Worm (Caenorhabditis elegans) whole organism, L2 larva: ENCODE measurements around the gene Y37D8A.4.

Experiments used
- C34F6.9 ChIP-seq: fragments of 150-350 bp; optimal IDR thresholded peaks from 2 replicates; lab custom pipeline; 2014; ENCODE audit warnings: missing biosample characterization, missing genetic modification characterization
- Y55F3AM.14 ChIP-seq: fragments of 200-800 bp; sonication (Bioruptor generic); optimal IDR thresholded peaks from 2 replicates; lab custom pipeline; 2018; ENCODE audit warnings: mild to moderate bottlenecking, missing genetic modification characterization, missing compliant biosample characterization
- ZK546.5 ChIP-seq: sonication (generic microtip); optimal IDR thresholded peaks from 2 replicates; lab custom pipeline; 2017; ENCODE audit warnings: missing biosample characterization, missing genetic modification characterization
- ama-1 ChIP-seq: fragments of 150-350 bp; optimal IDR thresholded peaks from 2 replicates; lab custom pipeline; 2018; ENCODE audit warnings: inconsistent platforms
- blmp-1 ChIP-seq: sonication (generic microtip); optimal IDR thresholded peaks from 2 replicates; lab custom pipeline; 2017; ENCODE audit warnings: missing genetic modification characterization, mild to moderate bottlenecking, missing compliant biosample characterization, antibody characterized with exemption, moderate library complexity; ENCODE audit not compliant: insufficient read depth
- ceh-16 ChIP-seq: fragments of 150-350 bp; optimal IDR thresholded peaks from 2 replicates; lab custom pipeline; 2014; ENCODE audit warnings: missing biosample characterization, missing genetic modification characterization
- ceh-82 ChIP-seq: fragments of 150-350 bp; optimal IDR thresholded peaks from 2 replicates; lab custom pipeline; 2014; ENCODE audit warnings: missing biosample characterization, missing genetic modification characterization
- crh-2 ChIP-seq: sonication (generic microtip); optimal IDR thresholded peaks from 2 replicates; lab custom pipeline; 2017; ENCODE audit warnings: missing biosample characterization, missing genetic modification characterization
- egl-27 ChIP-seq: sonication (generic microtip); optimal IDR thresholded peaks from 3 replicates; lab custom pipeline; 2017; ENCODE audit warnings: missing biosample characterization, missing genetic modification reagents, missing genetic modification characterization
- elt-1 ChIP-seq: fragments of 150-350 bp; optimal IDR thresholded peaks from 2 replicates; lab custom pipeline; 2014; ENCODE audit warnings: missing biosample characterization, missing genetic modification characterization
- elt-3 ChIP-seq: sonication (generic microtip); optimal IDR thresholded peaks from 2 replicates; lab custom pipeline; 2017; ENCODE audit warnings: missing biosample characterization, missing genetic modification characterization
- fos-1 ChIP-seq: fragments of 150-350 bp; optimal IDR thresholded peaks from 2 replicates; lab custom pipeline; 2014; ENCODE audit warnings: missing biosample characterization, missing genetic modification characterization
- gmeb-1 ChIP-seq: fragments of 150-350 bp; optimal IDR thresholded peaks from 2 replicates; lab custom pipeline; 2014; ENCODE audit warnings: missing biosample characterization, missing genetic modification characterization
- lin-11 ChIP-seq: fragments of 150-350 bp; sonication (generic microtip); optimal IDR thresholded peaks from 2 replicates; lab custom pipeline; 2014; ENCODE audit warnings: missing biosample characterization, missing genetic modification characterization, inconsistent platforms, mixed read lengths
- lin-39 ChIP-seq: fragments of 150-350 bp; optimal IDR thresholded peaks from 2 replicates; lab custom pipeline; 2014; ENCODE audit warnings: missing biosample characterization, missing genetic modification reagents, missing genetic modification characterization
- lsy-2 ChIP-seq, 2 experiments: fragments of 150-350 bp in 1 of 2; sonication (generic microtip) in 1 of 2; optimal IDR thresholded peaks; 2 replicates each; lab custom pipeline; 2014 to 2017; ENCODE audit warnings: missing biosample characterization in 2 of 2, missing genetic modification characterization in 2 of 2
- mbf-1 ChIP-seq: sonication (generic microtip); optimal IDR thresholded peaks from 2 replicates; lab custom pipeline; 2017; ENCODE audit warnings: missing biosample characterization, missing genetic modification characterization
- nhr-10 ChIP-seq: sonication (generic microtip); optimal IDR thresholded peaks from 2 replicates; lab custom pipeline; 2017; ENCODE audit warnings: missing biosample characterization, missing genetic modification characterization
- nhr-12 ChIP-seq: fragments of 150-350 bp; optimal IDR thresholded peaks from 2 replicates; lab custom pipeline; 2014; ENCODE audit warnings: missing biosample characterization, missing genetic modification characterization
- nhr-129 ChIP-seq: fragments of 150-350 bp; optimal IDR thresholded peaks from 2 replicates; lab custom pipeline; 2014; ENCODE audit warnings: missing biosample characterization, missing genetic modification characterization
- nhr-21 ChIP-seq: fragments of 150-350 bp; optimal IDR thresholded peaks from 2 replicates; lab custom pipeline; 2014; ENCODE audit warnings: missing biosample characterization, missing genetic modification characterization
- nhr-23 ChIP-seq: fragments of 150-350 bp; optimal IDR thresholded peaks from 2 replicates; lab custom pipeline; 2014; ENCODE audit warnings: missing biosample characterization, missing genetic modification reagents, missing genetic modification characterization
- nhr-237 ChIP-seq: fragments of 150-350 bp; optimal IDR thresholded peaks from 2 replicates; lab custom pipeline; 2014; ENCODE audit warnings: missing biosample characterization, missing genetic modification characterization
- nhr-25 ChIP-seq: fragments of 150-350 bp; sonication (generic microtip); optimal IDR thresholded peaks from 3 replicates; lab custom pipeline; 2014; ENCODE audit warnings: missing biosample characterization, missing genetic modification characterization
- nhr-6 ChIP-seq: fragments of 150-350 bp; optimal IDR thresholded peaks from 2 replicates; lab custom pipeline; 2014; ENCODE audit warnings: missing biosample characterization, missing genetic modification characterization
- sem-4 ChIP-seq: fragments of 150-350 bp; optimal IDR thresholded peaks from 2 replicates; lab custom pipeline; 2014; ENCODE audit warnings: missing biosample characterization, missing genetic modification reagents, missing genetic modification characterization
- skn-1 ChIP-seq: sonication (generic microtip); optimal IDR thresholded peaks from 2 replicates; lab custom pipeline; 2017; ENCODE audit warnings: missing biosample characterization, missing genetic modification characterization
- sma-9 ChIP-seq, 2 experiments: fragments of 150-350 bp in 1 of 2; sonication (generic microtip) in 1 of 2; optimal IDR thresholded peaks; 2 replicates each; lab custom pipeline; 2014 to 2016; ENCODE audit warnings: missing genetic modification characterization in 2 of 2, mild to moderate bottlenecking in 1 of 2, missing biosample characterization in 1 of 2, missing compliant biosample characterization in 1 of 2, missing genetic modification reagents in 1 of 2, moderate library complexity in 1 of 2
- snpc-4 ChIP-seq: fragments of 150-350 bp; optimal IDR thresholded peaks from 2 replicates; lab custom pipeline; 2014; ENCODE audit warnings: missing biosample characterization, missing genetic modification characterization
- unc-55 ChIP-seq: fragments of 150-350 bp; sonication (generic microtip); optimal IDR thresholded peaks from 3 replicates; lab custom pipeline; 2014; ENCODE audit warnings: missing biosample characterization, missing genetic modification reagents, missing genetic modification characterization
- unc-62 ChIP-seq: fragments of 150-350 bp; optimal IDR thresholded peaks from 2 replicates; lab custom pipeline; 2014; ENCODE audit warnings: missing biosample characterization, missing genetic modification reagents, missing genetic modification characterization
- ztf-11 ChIP-seq: sonication (generic microtip); optimal IDR thresholded peaks from 2 replicates; lab custom pipeline; 2017; ENCODE audit warnings: missing biosample characterization, missing genetic modification characterization

Y37D8A.4 gene

ce11 chrIII:12874606-12875066 lies 35.9 kb upstream of the Y37D8A.4 start, which contains the start of the genes mrg-1 and spcs-2 (continued):
- TF ChIP-seq Y55F3AM.14 (GFP tag; lab: Kevin White, UChicago): peak; percentile 35
- no peak for TF ChIP-seq ceh-16 (tag; lab: Kevin White, UChicago)
- peak; percentile 50 for TF ChIP-seq ZK546.5
- peak; percentile 97 for TF ChIP-seq unc-55 (GFP tag; lab: Kevin White, UChicago)
- peak; percentile 87 for TF ChIP-seq nhr-25 (tag; lab: Kevin White, UChicago)
- TF ChIP-seq sem-4 (tag; lab: Kevin White, UChicago): peak; percentile 97
- TF ChIP-seq skn-1 (tag; lab: Kevin White, UChicago): peak; percentile 37
- no peak for TF ChIP-seq lin-39 (tag; lab: Kevin White, UChicago)
- peak; percentile 82 for TF ChIP-seq lin-11
- TF ChIP-seq nhr-12 (tag; lab: Kevin White, UChicago): no peak
- peak; percentile 88 to 93 for TF ChIP-seq lsy-2 (tag; optimal IDR thresholded peaks at IDR 0.05; lab: Kevin White, UChicago)
- no peak for TF ChIP-seq mbf-1 (tag; lab: Kevin White, UChicago)
- peak; percentile 15 for TF ChIP-seq ztf-11
- TF ChIP-seq blmp-1: peak; percentile 23
- peak; percentile 67 for TF ChIP-seq nhr-10 (tag; lab: Kevin White, UChicago)
- TF ChIP-seq unc-62 (GFP tag; lab: Kevin White, UChicago): no peak
- peak; percentile 91 for TF ChIP-seq crh-2 (tag; lab: Kevin White, UChicago)
- peak; percentile 54 for TF ChIP-seq ceh-82
- TF ChIP-seq gmeb-1 (tag; lab: Kevin White, UChicago): peak; percentile 90
- peak; percentile 61 for TF ChIP-seq nhr-6

DNA sequence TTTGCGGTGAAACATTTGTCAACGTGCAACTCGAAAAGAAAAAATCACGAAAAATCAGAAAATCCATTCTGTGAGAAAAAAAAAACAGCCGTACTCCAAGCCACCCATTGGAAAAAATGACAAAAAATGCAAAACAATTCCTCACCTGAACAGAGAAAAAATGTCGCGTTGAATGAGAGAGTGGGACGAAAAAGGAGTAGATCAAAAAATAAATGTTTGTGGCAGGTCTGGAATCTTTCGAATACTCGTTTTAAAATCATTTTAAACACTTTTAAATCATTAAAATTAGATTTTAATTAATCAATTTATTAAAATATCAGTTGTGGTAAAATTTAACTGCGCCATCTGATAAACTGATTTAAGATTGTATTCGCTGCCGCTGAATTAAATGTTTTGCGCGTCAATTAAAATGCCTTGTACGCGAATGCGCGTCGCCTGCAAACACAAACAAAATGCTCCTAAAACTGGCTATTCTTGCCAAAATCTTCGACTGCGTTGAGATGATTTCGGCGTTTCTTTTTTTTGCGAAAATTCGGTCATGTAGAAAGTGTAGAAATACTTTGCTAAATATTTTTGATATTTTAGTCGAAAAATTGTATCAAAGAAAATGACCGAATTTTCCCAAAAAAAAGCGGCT lies 31.4 kb upstream of the Y37D8A.4 start, which contains the start of gene Y37D8A.6:
Y37D8A.6 (minus strand) TSS at position 238 of the 637 bp plus-strand sequence.
- TF ChIP-seq elt-1 (no peak), unc-55 (GFP tag; lab: Kevin White, UChicago) (peak; percentile 24), nhr-237 (tag; lab: Kevin White, UChicago) (no peak), nhr-23 (tag; lab: Kevin White, UChicago) (no peak), lsy-2 (tag; optimal IDR thresholded peaks at IDR 0.05; lab: Kevin White, UChicago) (peak in 1 of 2 experiments; percentile 9), gmeb-1 (tag; lab: Kevin White, UChicago) (peak; percentile 10)

ce11 chrIII:12864648-12865047 lies 25.9 kb upstream of the Y37D8A.4 start, which contains the start of gene Y37D8A.8:
TSS of gene Y37D8A.8 (plus strand) at chrIII:12864948.
- TF ChIP-seq nhr-129 (no peak), elt-3 (tag; lab: Kevin White, UChicago) (no peak), nhr-237 (tag; lab: Kevin White, UChicago) (no peak)

- TF ChIP-seq blmp-1 (peak; percentile 70), nhr-21 (peak; percentile 18), nhr-25 (tag; lab: Kevin White, UChicago) (peak; percentile 20), snpc-4 (tag; lab: Kevin White, UChicago) (no peak), crh-2 (tag; lab: Kevin White, UChicago) (peak; percentile 23), lin-39 (tag; lab: Kevin White, UChicago) (no peak), sma-9 (GFP tag; optimal IDR thresholded peaks at IDR 0.05; lab: Kevin White, UChicago) (peak; percentile 24), sma-9 (tag; optimal IDR thresholded peaks at IDR 0.05; lab: Kevin White, UChicago) (no peak), fos-1 (tag; lab: Kevin White, UChicago) (peak; percentile 21), elt-1 (no peak)
Measured at ce11 chrIII:12860119-12860518, 21.4 kb upstream of the Y37D8A.4 start.

DNA sequence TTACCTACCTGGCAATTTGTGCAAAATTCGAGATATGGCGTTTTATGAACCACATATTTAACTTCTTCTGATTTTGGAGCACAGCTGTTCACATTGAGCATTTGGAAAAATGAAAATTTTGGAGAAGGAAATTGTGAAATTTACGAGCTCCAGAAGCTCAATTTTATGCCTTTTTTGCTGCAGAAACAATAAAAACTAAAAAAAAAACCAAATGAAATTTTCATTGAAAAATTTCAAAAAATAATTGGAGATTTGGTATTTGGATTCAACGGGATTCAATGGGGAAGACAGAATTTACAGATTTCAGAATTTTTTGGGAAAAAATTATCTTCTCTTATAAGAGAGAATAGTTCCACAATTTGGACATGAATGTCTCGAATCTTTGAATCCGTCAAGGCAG lies 17.9 kb upstream of the Y37D8A.4 start, which contains the start of gene Y37D8A.26:
Y37D8A.26 (minus strand) TSS at position 101 of the 400 bp plus-strand sequence.
- no peak for TF ChIP-seq nhr-23 (tag; lab: Kevin White, UChicago)
- no peak for TF ChIP-seq ama-1 (lab: Kevin White, UChicago)
- no peak for TF ChIP-seq ZK546.5
- TF ChIP-seq gmeb-1 (tag; lab: Kevin White, UChicago): no peak
- no peak for TF ChIP-seq blmp-1
- TF ChIP-seq egl-27 (tag; lab: Kevin White, UChicago): no peak
- TF ChIP-seq C34F6.9 (tag; lab: Kevin White, UChicago): no peak
